Worm (Caenorhabditis elegans) whole organism, midembryonic: ENCODE results near the gene C17A2.4.
"Not testable (repeated sequence)": the region's sequence is repeated elsewhere in the genome, so short reads cannot be mapped to it uniquely, and the experiment has no call there.

ENCODE experiments used
- T22C8.4 ChIP-seq: fragments of 200-800 bp; sonication (Bioruptor generic); IDR thresholded peaks from 2 replicates; pipeline ENCODE4 v1.3.6; 2022; ENCODE audit warnings: missing genetic modification characterization, missing compliant biosample characterization
- cog-1 ChIP-seq: sonication (generic microtip); optimal IDR thresholded peaks from 2 replicates; lab custom pipeline; 2016; ENCODE audit warnings: missing genetic modification characterization, missing compliant biosample characterization
- flt-1 ChIP-seq: fragments of 200-800 bp; sonication (Bioruptor generic); IDR thresholded peaks from 2 replicates; pipeline ENCODE4 v1.3.6; 2022; ENCODE audit warnings: missing genetic modification characterization, missing compliant biosample characterization
- klf-2 ChIP-seq: fragments of 200-800 bp; sonication (Bioruptor generic); conservative IDR thresholded peaks from 2 replicates; pipeline ENCODE4 v1.3.6; 2022; ENCODE audit warnings: missing genetic modification reagents, missing genetic modification characterization, missing compliant biosample characterization
- med-1 ChIP-seq: sonication (generic microtip); optimal IDR thresholded peaks from 2 replicates; lab custom pipeline; 2017; ENCODE audit warnings: missing genetic modification characterization, mild to moderate bottlenecking, missing compliant biosample characterization, antibody characterized with exemption, missing genetic modification reagents; ENCODE audit not compliant: insufficient read depth
- ref-1 ChIP-seq: fragments of 200-800 bp; sonication (Bioruptor generic); conservative IDR thresholded peaks from 2 replicates; pipeline ENCODE4 v1.3.6; 2022; ENCODE audit warnings: missing genetic modification reagents, missing genetic modification characterization, missing compliant biosample characterization
- tab-1 ChIP-seq: fragments of 200-800 bp; sonication (Bioruptor generic); IDR thresholded peaks from 2 replicates; pipeline ENCODE4 v1.3.6; 2022; ENCODE audit warnings: missing genetic modification characterization, missing compliant biosample characterization
- ztf-23 ChIP-seq: fragments of 200-800 bp; sonication (Bioruptor generic); IDR thresholded peaks from 2 replicates; pipeline ENCODE4 v1.3.6; 2022; ENCODE audit warnings: missing genetic modification reagents, missing genetic modification characterization, missing compliant biosample characterization
- ztf-29 ChIP-seq: fragments of 200-800 bp; sonication (Bioruptor generic); IDR thresholded peaks from 2 replicates; pipeline ENCODE4 v1.3.6; 2022; ENCODE audit warnings: missing genetic modification reagents, missing genetic modification characterization, missing compliant biosample characterization

Gene C17A2.4

ce11 chrII:3811816-3812332 is 27.8 kb upstream of the C17A2.4 start, which contains the start of gene lido-15:
Gene lido-15, plus strand, starts transcription at chrII:3812282.
- TF ChIP-seq med-1 (GFP tag; lab: Kevin White, UChicago) (no peak), ztf-23 (no peak), flt-1 (no peak)

- TF ChIP-seq ref-1 (GFP tag; lab: Robert Waterston, UW) (no peak), tab-1 (GFP tag; lab: Robert Waterston, UW) (no peak), flt-1 (no peak), ztf-29 (no peak), med-1 (GFP tag; lab: Kevin White, UChicago) (no peak), klf-2 (GFP tag; lab: Robert Waterston, UW) (no peak), cog-1 (tag; lab: Kevin White, UChicago) (no peak), ztf-23 (no peak), T22C8.4 (GFP tag; lab: Robert Waterston, UW) (no peak)
Measured at ce11 chrII:3815445-3816208, 24.0 kb upstream of the C17A2.4 start.

DNA sequence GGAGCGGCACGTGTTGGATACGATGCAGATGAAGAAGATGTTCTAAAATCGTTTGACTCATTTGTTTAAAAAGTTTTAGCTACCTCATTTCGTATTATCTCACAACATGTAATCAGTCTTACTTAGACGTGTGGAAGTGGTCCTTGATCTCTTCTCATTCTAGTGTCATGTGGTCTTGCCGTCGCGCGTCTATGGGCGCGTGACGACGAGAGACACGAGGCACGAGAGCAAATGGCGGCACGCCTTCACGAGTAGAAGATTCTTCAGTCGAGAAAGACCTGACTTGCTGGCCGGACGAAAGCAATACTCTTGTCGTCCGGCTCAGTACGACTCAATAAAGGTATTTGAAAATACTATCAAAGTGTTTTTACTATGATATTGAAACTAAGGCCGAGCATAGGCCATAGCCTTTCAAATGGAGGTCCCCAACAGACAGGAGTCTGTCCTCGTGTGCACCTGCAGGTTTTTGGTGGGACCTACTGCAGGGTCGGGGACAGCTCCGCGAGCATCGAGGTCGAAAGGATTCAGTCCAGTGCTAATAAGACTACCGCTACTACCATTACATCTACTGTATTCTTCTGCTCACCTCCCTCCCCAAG is 23.3 kb upstream of the C17A2.4 start, which contains the start of gene fbxa-24:
Gene fbxa-24 (plus strand): TSS at position 276 of the 599 bp plus-strand sequence.
- not testable (repeated sequence) for TF ChIP-seq flt-1; ref-1 (GFP tag; lab: Robert Waterston, UW); ztf-23

ce11 chrII:3821248-3821647 is 18.4 kb upstream of the C17A2.4 start, which contains the start of gene F54D10.7:
Gene F54D10.7, minus strand, starts transcription at chrII:3821296.
- no peak for TF ChIP-seq ztf-23
- TF ChIP-seq tab-1 (GFP tag; lab: Robert Waterston, UW), result no peak
- TF ChIP-seq ztf-29, result no peak
- no peak for TF ChIP-seq flt-1
- TF ChIP-seq med-1 (GFP tag; lab: Kevin White, UChicago), result no peak
- no peak for TF ChIP-seq klf-2 (GFP tag; lab: Robert Waterston, UW)
- no peak for TF ChIP-seq ref-1 (GFP tag; lab: Robert Waterston, UW)

- TF ChIP-seq klf-2 (GFP tag; lab: Robert Waterston, UW) (no peak), cog-1 (tag; lab: Kevin White, UChicago) (no peak), ref-1 (GFP tag; lab: Robert Waterston, UW) (no peak), ztf-23 (no peak), ztf-29 (no peak), med-1 (GFP tag; lab: Kevin White, UChicago) (no peak), tab-1 (GFP tag; lab: Robert Waterston, UW) (no peak), flt-1 (no peak)
Measured at ce11 chrII:3823855-3824254, 15.8 kb upstream of the C17A2.4 start, which contains the start of gene skr-15. Gene skr-15, plus strand, starts transcription at chrII:3824155.

DNA sequence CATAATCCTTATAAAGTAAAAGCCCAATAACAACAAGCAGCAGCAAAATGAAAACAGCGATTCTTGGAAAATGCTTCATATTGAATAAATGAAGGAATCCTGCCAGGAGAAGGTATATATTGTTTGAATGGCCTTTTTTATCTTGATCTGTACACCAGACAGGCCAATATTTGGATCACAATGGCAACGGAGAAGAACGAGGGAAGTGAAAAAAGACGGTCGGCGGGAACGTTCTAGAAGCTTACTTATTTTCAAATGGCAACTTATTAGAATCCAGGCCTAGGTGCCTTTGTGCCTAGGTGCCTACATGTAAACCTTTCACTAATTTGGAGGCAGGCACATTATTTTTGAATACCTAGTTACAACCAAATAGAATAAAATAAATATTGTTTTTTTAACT is 11.9 kb upstream of the C17A2.4 start, which contains the start of gene F54D10.8:
Gene F54D10.8 (minus strand): TSS at position 101 of the 400 bp plus-strand sequence.
- TF ChIP-seq ztf-23 (no peak), T22C8.4 (GFP tag; lab: Robert Waterston, UW) (no peak), med-1 (GFP tag; lab: Kevin White, UChicago) (no peak), ref-1 (GFP tag; lab: Robert Waterston, UW) (no peak), ztf-29 (no peak), tab-1 (GFP tag; lab: Robert Waterston, UW) (no peak), cog-1 (tag; lab: Kevin White, UChicago) (no peak), flt-1 (no peak), klf-2 (GFP tag; lab: Robert Waterston, UW) (no peak)

DNA sequence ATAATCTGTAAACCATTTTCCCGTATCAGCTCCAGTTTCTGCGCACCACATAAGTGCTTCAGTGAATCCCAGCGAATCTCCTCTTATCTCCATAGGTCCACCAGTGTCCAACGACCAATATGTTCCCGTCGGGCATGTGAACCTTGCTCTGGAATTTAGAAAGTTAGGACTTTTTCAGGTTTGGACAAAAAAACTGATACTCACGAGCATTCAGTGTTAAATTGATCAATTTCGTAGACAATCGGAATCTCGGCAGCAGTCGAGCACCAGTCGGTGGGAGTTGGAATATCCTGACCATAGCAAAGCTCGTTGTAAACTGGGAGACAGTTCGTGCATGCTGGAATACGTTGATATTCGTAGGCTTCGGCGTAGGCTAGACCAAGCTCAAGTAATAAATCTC is 10.0 kb upstream of the C17A2.4 start:
- TF ChIP-seq ztf-23, result no peak
- no peak for TF ChIP-seq med-1 (GFP tag; lab: Kevin White, UChicago)
- TF ChIP-seq ref-1 (GFP tag; lab: Robert Waterston, UW), result no peak
- TF ChIP-seq cog-1 (tag; lab: Kevin White, UChicago), result no peak
- TF ChIP-seq tab-1 (GFP tag; lab: Robert Waterston, UW), result no peak
- no peak for TF ChIP-seq flt-1
- no peak for TF ChIP-seq klf-2 (GFP tag; lab: Robert Waterston, UW)
- TF ChIP-seq ztf-29, result no peak
- TF ChIP-seq T22C8.4 (GFP tag; lab: Robert Waterston, UW), result no peak

ce11 chrII:3832383-3832782 is 7.3 kb upstream of the C17A2.4 start, which contains the start of gene F54D10.9:
Gene F54D10.9, minus strand, starts transcription at chrII:3832483.
- TF ChIP-seq ztf-23 (no peak), tab-1 (GFP tag; lab: Robert Waterston, UW) (no peak), med-1 (GFP tag; lab: Kevin White, UChicago) (no peak), T22C8.4 (GFP tag; lab: Robert Waterston, UW) (no peak), ztf-29 (no peak), klf-2 (GFP tag; lab: Robert Waterston, UW) (no peak), flt-1 (no peak), ref-1 (GFP tag; lab: Robert Waterston, UW) (no peak), cog-1 (tag; lab: Kevin White, UChicago) (no peak)

DNA sequence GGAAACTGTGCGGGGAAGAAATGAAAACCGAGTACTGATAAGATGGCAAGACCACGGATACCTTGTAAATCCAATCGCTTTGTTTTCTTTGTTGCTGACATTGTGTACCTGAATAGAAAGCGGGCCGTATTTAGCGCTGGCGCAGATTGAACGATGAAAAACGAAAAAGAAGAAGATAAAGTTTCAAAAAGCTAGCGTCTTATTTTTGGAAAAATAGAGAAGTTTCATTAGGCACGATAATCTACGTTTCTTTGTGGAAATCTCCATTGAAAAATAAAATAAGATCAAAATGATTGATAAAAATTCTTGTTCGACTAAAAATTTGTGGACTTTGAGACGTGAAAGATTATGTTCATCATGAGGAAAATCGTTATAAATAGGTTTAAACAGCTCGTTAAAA is 3.7 kb upstream of the C17A2.4 start, which contains the start of gene oac-4:
Gene oac-4 (minus strand): TSS at position 101 of the 400 bp plus-strand sequence.
- TF ChIP-seq ref-1 (GFP tag; lab: Robert Waterston, UW), result no peak
